Worm (Caenorhabditis elegans) whole organism, L4/young adult: ENCODE results near the gene srz-9.

Experiments
- W03F9.2 ChIP-seq: fragments of 150-350 bp; optimal IDR thresholded peaks from 2 replicates; lab custom pipeline; 2014; ENCODE audit warnings: missing biosample characterization, missing genetic modification characterization
- dao-5 ChIP-seq: sonication (generic microtip); optimal IDR thresholded peaks from 2 replicates; lab custom pipeline; 2016; ENCODE audit warnings: missing genotype, missing genetic modification characterization, moderate library complexity, missing compliant biosample characterization
- him-1 ChIP-seq: sonication (generic microtip); optimal IDR thresholded peaks from 2 replicates; lab custom pipeline; 2016; ENCODE audit warnings: missing genotype, missing genetic modification reagents, missing genetic modification characterization, missing compliant biosample characterization

The srz-9 gene

ce11 chrIII:1279197-1279596 lies 15.4 kb downstream of the srz-9 start:
- TF ChIP-seq dao-5 (tag; lab: Kevin White, UChicago) (no peak), him-1 (tag; lab: Kevin White, UChicago) (no peak), W03F9.2 (tag; lab: Kevin White, UChicago) (no peak)

ce11 chrIII:1284584-1285046 lies 20.8 kb downstream of the srz-9 start, which contains the start of gene fbxa-37:
Gene fbxa-37, plus strand, starts transcription at chrIII:1284996.
- TF ChIP-seq W03F9.2 (tag; lab: Kevin White, UChicago) (no peak), dao-5 (tag; lab: Kevin White, UChicago) (no peak), him-1 (tag; lab: Kevin White, UChicago) (no peak)

- TF ChIP-seq dao-5 (tag; lab: Kevin White, UChicago) (no peak), W03F9.2 (tag; lab: Kevin White, UChicago) (no peak), him-1 (tag; lab: Kevin White, UChicago) (no peak)
Measured at ce11 chrIII:1288473-1289056, 24.8 kb downstream of the srz-9 start, which contains the start of gene fbxa-50. Gene fbxa-50, minus strand, starts transcription at chrIII:1288523.

- no peak for TF ChIP-seq W03F9.2 (tag; lab: Kevin White, UChicago)
- no peak for TF ChIP-seq him-1 (tag; lab: Kevin White, UChicago)
- TF ChIP-seq dao-5 (tag; lab: Kevin White, UChicago), result no peak
Measured at ce11 chrIII:1289139-1289538, 25.3 kb downstream of the srz-9 start.

ce11 chrIII:1293135-1293534 lies 29.3 kb downstream of the srz-9 start, which contains the start of gene fbxa-36:
Gene fbxa-36, minus strand, starts transcription at chrIII:1293235.
- TF ChIP-seq W03F9.2 (tag; lab: Kevin White, UChicago), result no peak
- TF ChIP-seq dao-5 (tag; lab: Kevin White, UChicago), result no peak
- no peak for TF ChIP-seq him-1 (tag; lab: Kevin White, UChicago)

ce11 chrIII:1295149-1295716 lies 31.4 kb downstream of the srz-9 start, which contains the start of gene fbxa-35:
Gene fbxa-35, plus strand, starts transcription at chrIII:1295666.
- TF ChIP-seq dao-5 (tag; lab: Kevin White, UChicago) (no peak), him-1 (tag; lab: Kevin White, UChicago) (no peak), W03F9.2 (tag; lab: Kevin White, UChicago) (no peak)

ce11 chrIII:1297604-1298003 lies 33.8 kb downstream of the srz-9 start, which contains the start of gene fbxa-28:
Gene fbxa-28, plus strand, starts transcription at chrIII:1297904.
- TF ChIP-seq dao-5 (tag; lab: Kevin White, UChicago) (no peak), him-1 (tag; lab: Kevin White, UChicago) (no peak), W03F9.2 (tag; lab: Kevin White, UChicago) (no peak)

ce11 chrIII:1303414-1303813 lies 39.6 kb downstream of the srz-9 start, which contains the start of gene fbxa-75:
Gene fbxa-75, plus strand, starts transcription at chrIII:1303714.
- TF ChIP-seq W03F9.2 (tag; lab: Kevin White, UChicago) (no peak), him-1 (tag; lab: Kevin White, UChicago) (no peak), dao-5 (tag; lab: Kevin White, UChicago) (no peak)

- TF ChIP-seq dao-5 (tag; lab: Kevin White, UChicago) (no peak), W03F9.2 (tag; lab: Kevin White, UChicago) (no peak), him-1 (tag; lab: Kevin White, UChicago) (no peak)
Measured at ce11 chrIII:1307333-1307732, 43.5 kb downstream of the srz-9 start.

ce11 chrIII:1308209-1308608 lies 44.4 kb downstream of the srz-9 start, which contains the start of gene fbxa-79:
Gene fbxa-79, minus strand, starts transcription at chrIII:1308294.
- no peak for TF ChIP-seq dao-5 (tag; lab: Kevin White, UChicago)
- TF ChIP-seq him-1 (tag; lab: Kevin White, UChicago), result no peak
- TF ChIP-seq W03F9.2 (tag; lab: Kevin White, UChicago), result no peak

- TF ChIP-seq him-1 (tag; lab: Kevin White, UChicago), result no peak
- TF ChIP-seq dao-5 (tag; lab: Kevin White, UChicago), result no peak
- no peak for TF ChIP-seq W03F9.2 (tag; lab: Kevin White, UChicago)
Measured at ce11 chrIII:1308887-1309286, 45.1 kb downstream of the srz-9 start, which contains the start of gene Y82E9BL.12. Gene Y82E9BL.12, plus strand, starts transcription at chrIII:1309187.

- no peak for TF ChIP-seq W03F9.2 (tag; lab: Kevin White, UChicago)
- TF ChIP-seq dao-5 (tag; lab: Kevin White, UChicago), result no peak
- TF ChIP-seq him-1 (tag; lab: Kevin White, UChicago), result no peak
Measured at ce11 chrIII:1311367-1311766, 47.6 kb downstream of the srz-9 start.

ce11 chrIII:1314283-1314682 lies 50.5 kb downstream of the srz-9 start:
- TF ChIP-seq him-1 (tag; lab: Kevin White, UChicago) (no peak), dao-5 (tag; lab: Kevin White, UChicago) (no peak), W03F9.2 (tag; lab: Kevin White, UChicago) (no peak)
